Fruit fly (Drosophila melanogaster) whole organism, embryonic: ENCODE measurements around the gene gce.

Source experiments
- CG10147 ChIP-seq: fragments of 200-800 bp; sonication (Bioruptor generic); optimal IDR thresholded peaks from 2 replicates; lab custom pipeline; 2019; ENCODE audit warnings: missing biosample characterization, mild to moderate bottlenecking, missing genetic modification characterization, moderate library complexity
- CG10654 ChIP-seq: fragments of 200-800 bp; sonication (Bioruptor generic); optimal IDR thresholded peaks from 2 replicates; lab custom pipeline; 2016; ENCODE audit warnings: missing biosample characterization, missing genetic modification characterization
- CG12659 ChIP-seq: fragments of 200-800 bp; sonication (Bioruptor generic); optimal IDR thresholded peaks from 3 replicates; lab custom pipeline; 2017; ENCODE audit warnings: mild to moderate bottlenecking, missing biosample characterization, missing genetic modification reagents, missing genetic modification characterization
- CG13287 ChIP-seq: fragments of 200-800 bp; sonication (Bioruptor generic); IDR thresholded peaks from 2 replicates; pipeline ENCODE4 v1.3.6; 2022; ENCODE audit warnings: missing biosample characterization, missing genetic modification characterization; ENCODE audit not compliant: partially characterized antibody
- CG13775 ChIP-seq: fragments of 200-800 bp; sonication (Bioruptor generic); optimal IDR thresholded peaks from 3 replicates; lab custom pipeline; 2017; ENCODE audit warnings: missing biosample characterization, mild to moderate bottlenecking, missing genetic modification characterization
- CG1602 ChIP-seq: fragments of 200-800 bp; sonication (Bioruptor generic); optimal IDR thresholded peaks from 3 replicates; lab custom pipeline; 2016; ENCODE audit warnings: missing biosample characterization, missing genetic modification characterization
- CG17328 ChIP-seq: fragments of 200-800 bp; sonication (Bioruptor generic); IDR thresholded peaks from 2 replicates; pipeline ENCODE4 v1.3.6; 2022; ENCODE audit warnings: missing biosample characterization, missing genetic modification characterization
- CG2712 ChIP-seq: fragments of 200-800 bp; optimal IDR thresholded peaks from 3 replicates; lab custom pipeline; 2019; ENCODE audit warnings: missing biosample characterization, mild to moderate bottlenecking, missing genetic modification characterization, moderate library complexity
- CG32772 ChIP-seq: fragments of 200-800 bp; sonication (Bioruptor generic); IDR thresholded peaks from 2 replicates; pipeline ENCODE4 v1.3.6; 2022; ENCODE audit warnings: missing biosample characterization, missing genetic modification characterization
- CG42726 ChIP-seq: fragments of 200-800 bp; sonication (Bioruptor generic); IDR thresholded peaks from 2 replicates; pipeline ENCODE4 v1.3.6; 2022; ENCODE audit warnings: missing biosample characterization, missing genetic modification characterization; ENCODE audit not compliant: partially characterized antibody
- CG6272 ChIP-seq: fragments of 200-800 bp; sonication (Bioruptor generic); IDR thresholded peaks from 2 replicates; pipeline ENCODE4 v1.3.6; 2022; ENCODE audit warnings: missing biosample characterization, missing genetic modification characterization
- CG7963 ChIP-seq: fragments of 200-800 bp; sonication (Bioruptor generic); IDR thresholded peaks from 3 replicates; pipeline ENCODE4 v1.3.6; 2022; ENCODE audit warnings: missing biosample characterization, missing genetic modification characterization; ENCODE audit not compliant: partially characterized antibody
- CG9797 ChIP-seq: fragments of 200-800 bp; sonication (Bioruptor generic); optimal IDR thresholded peaks from 3 replicates; lab custom pipeline; 2018; ENCODE audit warnings: missing biosample characterization, mild to moderate bottlenecking, missing genetic modification characterization
- CHES-1-like ChIP-seq: fragments of 200-800 bp; sonication (Bioruptor generic); optimal IDR thresholded peaks from 2 replicates; lab custom pipeline; 2016; ENCODE audit warnings: missing biosample characterization, missing genetic modification characterization
- Camta ChIP-seq: fragments of 200-800 bp; sonication (Bioruptor generic); optimal IDR thresholded peaks from 2 replicates; lab custom pipeline; 2016; ENCODE audit warnings: missing biosample characterization, missing genetic modification characterization
- Dad ChIP-seq: fragments of 200-800 bp; sonication (Bioruptor generic); optimal IDR thresholded peaks from 3 replicates; lab custom pipeline; 2016; ENCODE audit warnings: missing biosample characterization, missing genetic modification characterization
- Dek ChIP-seq: fragments of 200-800 bp; sonication (Bioruptor generic); optimal IDR thresholded peaks from 3 replicates; lab custom pipeline; 2019; ENCODE audit warnings: missing biosample characterization, mild to moderate bottlenecking, missing genetic modification characterization, moderate library complexity
- Dll ChIP-seq: fragments of 200-800 bp; sonication (Bioruptor generic); IDR thresholded peaks from 4 replicates; pipeline ENCODE4 v1.3.6; 2022; ENCODE audit warnings: missing biosample characterization, missing genetic modification characterization; ENCODE audit not compliant: partially characterized antibody
- Fer3 ChIP-seq: fragments of 200-800 bp; sonication (Bioruptor generic); optimal IDR thresholded peaks from 2 replicates; lab custom pipeline; 2018; ENCODE audit warnings: missing biosample characterization, mild to moderate bottlenecking, missing genetic modification characterization, moderate library complexity
- HLH54F ChIP-seq: fragments of 200-800 bp; sonication (Bioruptor generic); optimal IDR thresholded peaks from 3 replicates; lab custom pipeline; 2016; ENCODE audit warnings: missing biosample characterization, missing genetic modification characterization
- Hmr ChIP-seq: fragments of 200-800 bp; sonication (Bioruptor generic); optimal IDR thresholded peaks from 3 replicates; lab custom pipeline; 2017; ENCODE audit warnings: mild to moderate bottlenecking, missing biosample characterization, missing genetic modification reagents, missing genetic modification characterization
- Hsf ChIP-seq: fragments of 200-800 bp; sonication (Bioruptor generic); optimal IDR thresholded peaks from 3 replicates; lab custom pipeline; 2016; ENCODE audit warnings: missing biosample characterization, missing genetic modification characterization
- MBD-R2 ChIP-seq: fragments of 200-800 bp; sonication (Bioruptor generic); IDR thresholded peaks from 2 replicates; pipeline ENCODE4 v1.3.6; 2022; ENCODE audit warnings: missing biosample characterization, missing genetic modification characterization
- Mad ChIP-seq: fragments of 200-800 bp; sonication (Bioruptor generic); optimal IDR thresholded peaks from 2 replicates; lab custom pipeline; 2016; ENCODE audit warnings: missing biosample characterization, missing genetic modification characterization
- Nf-YA ChIP-seq: fragments of 200-800 bp; sonication (Bioruptor generic); IDR thresholded peaks from 2 replicates; pipeline ENCODE4 v1.3.6; 2022; ENCODE audit warnings: missing biosample characterization, missing genetic modification characterization
- Oaz ChIP-seq: fragments of 200-800 bp; sonication (Bioruptor generic); IDR thresholded peaks from 2 replicates; pipeline ENCODE4 v1.3.6; 2022; ENCODE audit warnings: missing biosample characterization, missing genetic modification characterization
- Poxn ChIP-seq: fragments of 200-800 bp; sonication (Bioruptor generic); IDR thresholded peaks from 2 replicates; pipeline ENCODE4 v1.3.6; 2022; ENCODE audit warnings: missing biosample characterization, missing genetic modification characterization
- Rx ChIP-seq: fragments of 200-800 bp; sonication (Bioruptor generic); IDR thresholded peaks from 2 replicates; pipeline ENCODE4 v1.3.6; 2022; ENCODE audit warnings: missing biosample characterization, missing genetic modification characterization
- Tbp ChIP-seq: fragments of >200 bp; optimal IDR thresholded peaks from 2 replicates; lab custom pipeline; 2018; ENCODE audit warnings: missing biosample characterization, missing genetic modification characterization
- Xrp1 ChIP-seq: fragments of 200-800 bp; sonication (Bioruptor generic); IDR thresholded peaks from 2 replicates; pipeline ENCODE4 v1.3.6; 2022; ENCODE audit warnings: missing biosample characterization, missing genetic modification characterization
- caup ChIP-seq: fragments of 200-800 bp; sonication (Bioruptor generic); optimal IDR thresholded peaks from 3 replicates; lab custom pipeline; 2017; ENCODE audit warnings: missing biosample characterization, mild to moderate bottlenecking, missing genetic modification characterization, moderate library complexity; ENCODE audit not compliant: severe bottlenecking
- crc ChIP-seq: fragments of 200-800 bp; sonication (Bioruptor generic); optimal IDR thresholded peaks from 2 replicates; lab custom pipeline; 2016; ENCODE audit warnings: missing biosample characterization, missing genetic modification characterization
- crol ChIP-seq: fragments of 200-800 bp; sonication (Bioruptor generic); IDR thresholded peaks from 2 replicates; pipeline ENCODE4 v1.3.6; 2022; ENCODE audit warnings: missing biosample characterization, missing genetic modification characterization
- dmrt11E ChIP-seq: fragments of 200-800 bp; sonication (Bioruptor generic); optimal IDR thresholded peaks from 3 replicates; lab custom pipeline; 2018; ENCODE audit warnings: missing biosample characterization, mild to moderate bottlenecking, missing genetic modification characterization, moderate library complexity
- dpn ChIP-seq, 2 experiments: fragments of 200-800 bp; sonication (Bioruptor generic); optimal IDR thresholded peaks; 3 replicates each; lab custom pipeline; 2016; ENCODE audit warnings: missing biosample characterization in 2 of 2, missing genetic modification characterization in 2 of 2
- ewg ChIP-seq: fragments of 200-800 bp; sonication (Bioruptor generic); optimal IDR thresholded peaks from 3 replicates; lab custom pipeline; 2017; ENCODE audit warnings: mild to moderate bottlenecking, missing biosample characterization, missing genetic modification reagents, missing genetic modification characterization
- exex ChIP-seq: fragments of 200-800 bp; sonication (Bioruptor generic); optimal IDR thresholded peaks from 4 replicates; lab custom pipeline; 2018; ENCODE audit warnings: missing biosample characterization, mild to moderate bottlenecking, missing genetic modification characterization, moderate library complexity
- ftz-f1 ChIP-seq: fragments of 200-800 bp; sonication (Bioruptor generic); optimal IDR thresholded peaks from 2 replicates; lab custom pipeline; 2016; ENCODE audit warnings: missing biosample characterization, missing genetic modification characterization
- kni ChIP-seq: fragments of 200-800 bp; sonication (Bioruptor generic); optimal IDR thresholded peaks from 3 replicates; lab custom pipeline; 2017; ENCODE audit warnings: mild to moderate bottlenecking, missing biosample characterization, missing genetic modification reagents, missing genetic modification characterization
- luna ChIP-seq: fragments of 200-800 bp; sonication (Bioruptor generic); optimal IDR thresholded peaks from 2 replicates; lab custom pipeline; 2016; ENCODE audit warnings: missing biosample characterization, missing genetic modification characterization
- nmo ChIP-seq: fragments of 200-800 bp; sonication (Bioruptor generic); optimal IDR thresholded peaks from 2 replicates; lab custom pipeline; 2018; ENCODE audit warnings: missing biosample characterization, mild to moderate bottlenecking, missing genetic modification characterization, moderate library complexity
- nom ChIP-seq: fragments of 200-800 bp; sonication (Bioruptor generic); optimal IDR thresholded peaks from 2 replicates; lab custom pipeline; 2017; ENCODE audit warnings: missing biosample characterization, missing genetic modification characterization, mild to moderate bottlenecking, moderate library complexity, missing genetic modification reagents
- peb ChIP-seq: fragments of 200-800 bp; sonication (Bioruptor generic); IDR thresholded peaks from 2 replicates; pipeline ENCODE4 v1.3.6; 2022; ENCODE audit warnings: missing biosample characterization, missing genetic modification characterization
- rib ChIP-seq: fragments of 200-800 bp; sonication (Bioruptor generic); IDR thresholded peaks from 2 replicates; pipeline ENCODE4 v1.3.6; 2022; ENCODE audit warnings: missing biosample characterization, missing genetic modification characterization
- schlank ChIP-seq: fragments of 200-800 bp; sonication (Bioruptor generic); optimal IDR thresholded peaks from 2 replicates; lab custom pipeline; 2018; ENCODE audit warnings: missing biosample characterization, mild to moderate bottlenecking, missing genetic modification characterization
- seq ChIP-seq: fragments of 200-800 bp; sonication (Bioruptor generic); IDR thresholded peaks from 2 replicates; pipeline ENCODE4 v1.3.6; 2022; ENCODE audit warnings: missing biosample characterization, missing genetic modification characterization
- stwl ChIP-seq: fragments of 200-800 bp; sonication (Bioruptor generic); optimal IDR thresholded peaks from 3 replicates; lab custom pipeline; 2018; ENCODE audit warnings: missing biosample characterization, mild to moderate bottlenecking, missing genetic modification characterization, moderate library complexity
- tgo ChIP-seq: fragments of 200-800 bp; sonication (Bioruptor generic); IDR thresholded peaks from 3 replicates; pipeline ENCODE4 v1.3.6; 2022; ENCODE audit warnings: missing biosample characterization, missing genetic modification characterization
- zfh1 ChIP-seq: fragments of 200-800 bp; sonication (Bioruptor generic); IDR thresholded peaks from 3 replicates; pipeline ENCODE4 v1.3.6; 2022; ENCODE audit warnings: missing biosample characterization, missing genetic modification characterization

gce gene

DNA sequence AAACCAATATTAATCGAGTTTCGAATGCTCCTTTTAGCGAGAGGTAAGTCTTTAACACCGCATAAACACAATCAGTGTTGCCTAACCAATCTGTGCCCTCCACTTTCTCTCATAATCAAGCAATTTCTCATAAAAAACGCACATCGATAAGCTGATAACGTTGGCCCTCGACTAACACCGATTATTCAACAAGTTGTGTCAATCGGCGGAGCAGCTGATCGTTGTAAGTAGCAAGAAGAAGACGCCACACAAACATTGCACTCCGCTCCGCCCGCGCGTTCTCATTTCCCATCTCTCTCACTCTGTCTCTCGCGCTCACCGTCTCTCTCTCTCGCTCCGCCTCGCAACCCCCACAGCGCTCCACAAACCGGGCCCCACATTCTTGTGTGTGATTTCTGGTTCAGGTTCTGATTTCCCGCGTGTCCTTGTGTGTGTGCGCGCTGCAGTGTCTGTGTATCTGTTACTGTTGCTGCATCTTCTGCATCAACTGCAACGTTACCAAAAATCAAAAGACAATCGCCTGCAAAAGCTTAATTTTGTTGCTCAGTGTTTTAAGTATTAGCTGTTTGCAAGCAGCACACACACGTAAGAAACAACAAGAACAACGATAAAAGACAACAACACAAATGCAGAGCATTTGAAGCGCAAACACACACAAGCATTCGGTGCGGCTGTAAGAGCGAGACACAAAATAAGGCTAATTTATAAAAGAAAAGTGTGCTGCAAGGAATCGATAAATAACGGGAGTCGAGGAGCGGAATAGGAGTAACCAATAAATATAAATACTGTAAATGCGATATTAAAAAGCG lies 35.7 kb downstream of the gce start, which contains the start of the genes CG9114 and HDAC6 (continued):
- no peak for TF ChIP-seq CG6272 (GFP tag; lab: Robert Waterston, UW)
- TF ChIP-seq rib (GFP tag; lab: Robert Waterston, UW), result no peak
- TF ChIP-seq CG2712 (tag; lab: Kevin White, UChicago), result no peak
- no peak for TF ChIP-seq Xrp1 (GFP tag; lab: Robert Waterston, UW)
- TF ChIP-seq Camta (GFP tag; lab: Kevin White, UChicago), result no peak
- TF ChIP-seq MBD-R2, result peak; percentile 69
- peak; percentile 31 for TF ChIP-seq CG12659 (GFP tag; lab: Kevin White, UChicago)
- TF ChIP-seq Poxn (GFP tag; lab: Robert Waterston, UW), result no peak
- TF ChIP-seq luna (GFP tag; lab: Kevin White, UChicago), result no peak
- TF ChIP-seq Dll, result peak; percentile 93
- TF ChIP-seq Nf-YA (GFP tag; lab: Robert Waterston, UW), result no peak
- TF ChIP-seq stwl, result peak; percentile 38
- no peak for TF ChIP-seq Rx (GFP tag; lab: Robert Waterston, UW)
- no peak for TF ChIP-seq CG32772 (GFP tag; lab: Robert Waterston, UW)
- TF ChIP-seq CG9797 (GFP tag; lab: Kevin White, UChicago), result no peak
- TF ChIP-seq kni (GFP tag; lab: Kevin White, UChicago), result peak; percentile 89
- TF ChIP-seq Oaz (GFP tag; lab: Robert Waterston, UW), result no peak
- TF ChIP-seq dmrt11E (tag; lab: Kevin White, UChicago), result no peak
- TF ChIP-seq seq (GFP tag; lab: Robert Waterston, UW), result no peak
- TF ChIP-seq CG42726 (GFP tag; lab: Robert Waterston, UW), result no peak
- TF ChIP-seq nmo (GFP tag; lab: Kevin White, UChicago), result peak; percentile 15
- peak; percentile 3 for TF ChIP-seq Dad
- TF ChIP-seq peb (GFP tag; lab: Robert Waterston, UW), result no peak
- TF ChIP-seq caup (GFP tag; lab: Kevin White, UChicago), result peak; percentile 38
- TF ChIP-seq ftz-f1 (GFP tag; lab: Kevin White, UChicago), result peak; percentile 59
- TF ChIP-seq exex (tag; lab: Kevin White, UChicago), result peak; percentile 5
- peak; percentile 77; the same call in 2 of the 3 replicates for TF ChIP-seq CG7963 (GFP tag; lab: Robert Waterston, UW)
- TF ChIP-seq HLH54F (GFP tag; lab: Kevin White, UChicago), result no peak
- TF ChIP-seq CG1602 (GFP tag; lab: Kevin White, UChicago), result no peak
- TF ChIP-seq Tbp (GFP tag; lab: Kevin White, UChicago), result no peak
- no peak for TF ChIP-seq dpn (GFP tag; optimal IDR thresholded peaks at IDR 0.05; lab: Kevin White, UChicago)
- TF ChIP-seq nom, result peak; percentile 29
- no peak for TF ChIP-seq Dek (tag; lab: Kevin White, UChicago)
- no peak for TF ChIP-seq Hmr
- no peak for TF ChIP-seq CG17328 (GFP tag; lab: Robert Waterston, UW)
- no peak for TF ChIP-seq CG10147 (GFP tag; lab: Kevin White, UChicago)
- TF ChIP-seq Mad (GFP tag; lab: Kevin White, UChicago), result no peak
- no peak for TF ChIP-seq CG13775
- TF ChIP-seq tgo (GFP tag; lab: Robert Waterston, UW), result no peak
- TF ChIP-seq crc (GFP tag; lab: Kevin White, UChicago), result no peak
- TF ChIP-seq CG13287 (GFP tag; lab: Robert Waterston, UW), result peak; percentile 91
- TF ChIP-seq CG10654 (GFP tag; lab: Kevin White, UChicago), result no peak
- no peak for TF ChIP-seq ewg
- no peak for TF ChIP-seq Hsf (GFP tag; lab: Kevin White, UChicago)
- no peak for TF ChIP-seq schlank (tag; lab: Kevin White, UChicago)
- peak; percentile 26 for TF ChIP-seq CHES-1-like
- peak; percentile 100 for TF ChIP-seq crol
- TF ChIP-seq zfh1 (GFP tag; lab: Robert Waterston, UW), result 0 out of 3 replicates have a peak, but pooled peaks have one; percentile 17
- TF ChIP-seq Fer3 (tag; lab: Kevin White, UChicago), result no peak
